Worm (Caenorhabditis elegans): ENCODE measurements around the gene srt-31.

ce11 chrV:505191-505590 is 32.5 kb downstream of the srt-31 start, which contains the start of gene srlf-19:
- TF ChIP-seq W03F9.2 (tag; optimal IDR thresholded peaks at IDR 0.05) (no peak), him-1 (tag; optimal IDR thresholded peaks at IDR 0.05) (no peak)

Measured in whole organism, L4/young adult.